Fruit fly (Drosophila melanogaster): ENCODE data around the gene Hrs.

The Hrs gene

DNA sequence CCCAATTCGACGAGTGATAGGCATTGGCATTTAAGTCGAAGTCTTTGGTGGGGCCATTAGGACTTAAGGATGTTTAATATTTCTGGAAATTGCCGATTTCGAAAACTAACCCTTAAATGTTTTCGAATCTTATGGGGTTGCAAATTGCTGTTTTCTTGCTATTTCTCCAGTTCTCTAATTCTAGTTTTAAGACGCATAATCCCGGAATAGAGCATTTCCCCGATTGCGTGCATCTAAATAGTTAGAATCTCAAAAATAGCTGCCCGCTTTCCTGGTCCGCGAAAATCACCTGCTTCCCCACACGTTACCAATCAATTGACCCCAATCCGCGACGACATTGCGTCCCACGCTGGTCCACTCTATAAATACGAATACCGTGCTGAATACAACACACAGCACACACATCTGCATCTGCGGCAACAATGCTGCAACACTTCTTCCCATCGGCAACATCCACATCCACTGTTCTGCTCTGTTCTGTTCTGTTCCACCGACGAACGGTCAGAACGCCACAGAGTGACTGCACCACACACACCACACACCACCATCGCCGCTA, 12.2 kb downstream of the Hrs start, which contains the start of gene Bacc (continued):
- TF ChIP-seq Blimp-1 (GFP tag; optimal IDR thresholded peaks at IDR 0.05) (peak; percentile 93), CG3919 (GFP tag; optimal IDR thresholded peaks at IDR 0.05) (peak; percentile 98), CG8119 (GFP tag; IDR thresholded peaks at IDR 0.05) (no peak), Hr38 (GFP tag; optimal IDR thresholded peaks at IDR 0.05) (peak; percentile 56), Sox102F (GFP tag; optimal IDR thresholded peaks at IDR 0.05) (peak; percentile 98), Hr4 (GFP tag; optimal IDR thresholded peaks at IDR 0.05) (peak; percentile 98), CG6276 (GFP tag; optimal IDR thresholded peaks at IDR 0.05) (peak; percentile 99), CG11902 (GFP tag; optimal IDR thresholded peaks at IDR 0.05) (peak; percentile 96), net (GFP tag; optimal IDR thresholded peaks at IDR 0.05) (peak; percentile 98)

- peak; percentile 72 for TF ChIP-seq Met (GFP tag; optimal IDR thresholded peaks at IDR 0.05)
- no peak for TF ChIP-seq eg (GFP tag; IDR thresholded peaks at IDR 0.05)
- no peak for TF ChIP-seq Gug (GFP tag; IDR thresholded peaks at IDR 0.05)
- peak; percentile 49 for TF ChIP-seq Hr39 (GFP tag; optimal IDR thresholded peaks at IDR 0.05)
- TF ChIP-seq Ets21C (GFP tag; optimal IDR thresholded peaks at IDR 0.05): peak; percentile 59
- TF ChIP-seq CG7368 (GFP tag; optimal IDR thresholded peaks at IDR 0.05): peak; percentile 21
- peak; percentile 75 for TF ChIP-seq CG6276 (GFP tag; optimal IDR thresholded peaks at IDR 0.05)
- TF ChIP-seq Ets96B (tag; optimal IDR thresholded peaks at IDR 0.05): peak; percentile 24
- TF ChIP-seq CG10631 (GFP tag; optimal IDR thresholded peaks at IDR 0.05): peak; percentile 38
- no peak for TF ChIP-seq CG8119 (GFP tag; IDR thresholded peaks at IDR 0.05)
- peak; percentile 82 for TF ChIP-seq Lpt (GFP tag; optimal IDR thresholded peaks at IDR 0.05)
- TF ChIP-seq CG9139 (GFP tag; optimal IDR thresholded peaks at IDR 0.05): peak; percentile 78
- TF ChIP-seq CG11902 (GFP tag; optimal IDR thresholded peaks at IDR 0.05): no peak
- TF ChIP-seq vri (GFP tag; optimal IDR thresholded peaks at IDR 0.05): peak; percentile 85
- TF ChIP-seq topi (GFP tag; optimal IDR thresholded peaks at IDR 0.05): peak; percentile 72
- TF ChIP-seq cyc (GFP tag; optimal IDR thresholded peaks at IDR 0.05): peak; percentile 40
- TF ChIP-seq esn (GFP tag; optimal IDR thresholded peaks at IDR 0.05): peak; percentile 74
- TF ChIP-seq Eip93F (GFP tag; optimal IDR thresholded peaks at IDR 0.05): peak; percentile 67
- peak; percentile 37 for TF ChIP-seq acj6 (GFP tag; optimal IDR thresholded peaks at IDR 0.05)
- TF ChIP-seq CG3032 (tag; optimal IDR thresholded peaks at IDR 0.05): peak; percentile 52
- TF ChIP-seq CG3919 (GFP tag; optimal IDR thresholded peaks at IDR 0.05): peak; percentile 32
- TF ChIP-seq pdm3 (GFP tag; optimal IDR thresholded peaks at IDR 0.05): peak; percentile 48
- TF ChIP-seq svp (GFP tag): peak; percentile 92
- no peak for TF ChIP-seq CG11294 (GFP tag; IDR thresholded peaks at IDR 0.05)
- peak; percentile 47 for TF ChIP-seq CG11762 (GFP tag; optimal IDR thresholded peaks at IDR 0.05; ENCODE audit: insufficient read depth)
- TF ChIP-seq CG8319 (GFP tag; optimal IDR thresholded peaks at IDR 0.05): peak; percentile 18
- TF ChIP-seq spab (GFP tag; optimal IDR thresholded peaks at IDR 0.05): peak; percentile 41
- peak; percentile 47 for TF ChIP-seq CG8632 (GFP tag; optimal IDR thresholded peaks at IDR 0.05)
- peak; percentile 41 for TF ChIP-seq CG10669 (GFP tag; optimal IDR thresholded peaks at IDR 0.05)
- no peak for TF ChIP-seq CG15336 (GFP tag; IDR thresholded peaks at IDR 0.05)
- no peak for TF ChIP-seq OdsH (GFP tag; optimal IDR thresholded peaks at IDR 0.05)
- peak; percentile 34 for TF ChIP-seq dsx (GFP tag; optimal IDR thresholded peaks at IDR 0.05; ENCODE audit: poor library complexity, severe bottlenecking)
- TF ChIP-seq CG4318 (GFP tag; optimal IDR thresholded peaks at IDR 0.05): peak; percentile 12
- TF ChIP-seq Smox (GFP tag; optimal IDR thresholded peaks at IDR 0.05): peak; percentile 72
- peak; percentile 48 for TF ChIP-seq achi (GFP tag; optimal IDR thresholded peaks at IDR 0.05)
- TF ChIP-seq Blimp-1 (GFP tag; optimal IDR thresholded peaks at IDR 0.05): no peak
- TF ChIP-seq Eip75B (GFP tag; optimal IDR thresholded peaks at IDR 0.05): peak; percentile 76
- TF ChIP-seq CG6792 (GFP tag; optimal IDR thresholded peaks at IDR 0.05): peak; percentile 44
- TF ChIP-seq Sox15 (GFP tag; optimal IDR thresholded peaks at IDR 0.05): no peak
- TF ChIP-seq Sox14 (GFP tag; optimal IDR thresholded peaks at IDR 0.05): peak; percentile 71
- TF ChIP-seq Eip78C (GFP tag): peak; percentile 91
- TF ChIP-seq fkh (GFP tag; optimal IDR thresholded peaks at IDR 0.05): peak; percentile 58
- TF ChIP-seq CG6808 (GFP tag; optimal IDR thresholded peaks at IDR 0.05): peak; percentile 50
These were observed 12.9 kb downstream of the Hrs start, which contains the start of gene Pgk for dm6 chr2L:2752460-2753411. Pgk (minus strand) TSS chr2L:2753068.
